Worm (Caenorhabditis elegans) whole organism, early embryonic: ENCODE data around the gene nlp-29.

Experiments
- B0310.2 ChIP-seq: sonication (generic microtip); optimal IDR thresholded peaks from 2 replicates; lab custom pipeline; 2016; ENCODE audit warnings: mild to moderate bottlenecking, missing genetic modification characterization, missing compliant biosample characterization
- F13C5.2 ChIP-seq: sonication (generic microtip); optimal IDR thresholded peaks from 2 replicates; lab custom pipeline; 2017; ENCODE audit warnings: mild to moderate bottlenecking, missing genetic modification characterization, inconsistent platforms, missing compliant biosample characterization
- aly-1 ChIP-seq: sonication (generic microtip); optimal IDR thresholded peaks from 2 replicates; lab custom pipeline; 2016; ENCODE audit warnings: missing genetic modification characterization, missing compliant biosample characterization
- ama-1 ChIP-seq: fragments of 150-350 bp; optimal IDR thresholded peaks from 2 replicates; lab custom pipeline; 2014
- ceh-13 ChIP-seq: fragments of 200-800 bp; sonication (Bioruptor generic); optimal IDR thresholded peaks from 2 replicates; lab custom pipeline; 2018; ENCODE audit warnings: mild to moderate bottlenecking, missing genetic modification characterization, missing compliant biosample characterization
- ceh-36 ChIP-seq: sonication (generic microtip); optimal IDR thresholded peaks from 2 replicates; lab custom pipeline; 2016; ENCODE audit warnings: missing genetic modification characterization, inconsistent platforms, missing compliant biosample characterization
- ets-7 ChIP-seq: sonication (generic microtip); optimal IDR thresholded peaks from 2 replicates; lab custom pipeline; 2016; ENCODE audit warnings: missing genotype, missing genetic modification characterization, missing compliant biosample characterization
- flt-1 ChIP-seq: fragments of 200-800 bp; sonication (Bioruptor generic); IDR thresholded peaks from 2 replicates; pipeline ENCODE4 v1.3.6; 2022; ENCODE audit warnings: missing genetic modification characterization, missing compliant biosample characterization
- hmbx-1 ChIP-seq: sonication (generic microtip); optimal IDR thresholded peaks from 2 replicates; lab custom pipeline; 2016; ENCODE audit warnings: mild to moderate bottlenecking, missing genetic modification characterization, missing compliant biosample characterization
- hmg-4 ChIP-seq: fragments of 200-800 bp; sonication (Bioruptor generic); optimal IDR thresholded peaks from 2 replicates; lab custom pipeline; 2018; ENCODE audit warnings: mild to moderate bottlenecking, missing genetic modification characterization, missing compliant biosample characterization
- hnd-1 ChIP-seq: sonication (generic microtip); optimal IDR thresholded peaks from 2 replicates; lab custom pipeline; 2016; ENCODE audit warnings: missing genetic modification characterization, missing compliant biosample characterization
- pes-1 ChIP-seq: fragments of 200-800 bp; sonication (Bioruptor generic); IDR thresholded peaks from 2 replicates; pipeline ENCODE4 v1.3.6; 2022; ENCODE audit warnings: missing genetic modification reagents, missing genetic modification characterization, missing compliant biosample characterization
- scrt-1 ChIP-seq: fragments of 200-800 bp; sonication (Bioruptor generic); IDR thresholded peaks from 2 replicates; pipeline ENCODE4 v1.3.6; 2022; ENCODE audit warnings: missing genetic modification characterization, missing compliant biosample characterization
- sea-1 ChIP-seq: fragments of 200-800 bp; sonication (Bioruptor generic); conservative IDR thresholded peaks from 2 replicates; pipeline ENCODE4 v1.3.6; 2022; ENCODE audit warnings: missing genetic modification characterization, missing compliant biosample characterization
- tbx-11 ChIP-seq: fragments of 200-800 bp; sonication (Bioruptor generic); IDR thresholded peaks from 2 replicates; pipeline ENCODE4 v1.3.6; 2022; ENCODE audit warnings: missing genetic modification characterization, missing compliant biosample characterization
- tbx-37 ChIP-seq: fragments of 200-800 bp; sonication (Bioruptor generic); conservative IDR thresholded peaks from 2 replicates; pipeline ENCODE4 v1.3.6; 2022; ENCODE audit warnings: missing genetic modification reagents, missing genetic modification characterization, missing compliant biosample characterization
- tra-4 ChIP-seq: sonication (generic microtip); optimal IDR thresholded peaks from 2 replicates; lab custom pipeline; 2017; ENCODE audit warnings: missing genetic modification characterization, missing compliant biosample characterization

The nlp-29 gene

ce11 chrV:3953739-3954138, 30.5 kb upstream of the nlp-29 start, which contains the start of gene str-247:
Gene str-247 (plus strand): TSS chrV:3954039.
- TF ChIP-seq pes-1 (GFP tag; lab: Robert Waterston, UW) (no peak), ceh-36 (tag; lab: Kevin White, UChicago) (no peak), aly-1 (no peak), flt-1 (GFP tag; lab: Robert Waterston, UW) (no peak), ama-1 (lab: Kevin White, UChicago) (no peak), F13C5.2 (tag; lab: Kevin White, UChicago) (no peak), sea-1 (GFP tag; lab: Robert Waterston, UW) (no peak), B0310.2 (tag; lab: Kevin White, UChicago) (no peak), hmg-4 (GFP tag; lab: Kevin White, UChicago) (no peak), tbx-11 (no peak), ceh-13 (no peak), scrt-1 (GFP tag; lab: Robert Waterston, UW) (no peak), hmbx-1 (tag; lab: Kevin White, UChicago) (no peak)

DNA sequence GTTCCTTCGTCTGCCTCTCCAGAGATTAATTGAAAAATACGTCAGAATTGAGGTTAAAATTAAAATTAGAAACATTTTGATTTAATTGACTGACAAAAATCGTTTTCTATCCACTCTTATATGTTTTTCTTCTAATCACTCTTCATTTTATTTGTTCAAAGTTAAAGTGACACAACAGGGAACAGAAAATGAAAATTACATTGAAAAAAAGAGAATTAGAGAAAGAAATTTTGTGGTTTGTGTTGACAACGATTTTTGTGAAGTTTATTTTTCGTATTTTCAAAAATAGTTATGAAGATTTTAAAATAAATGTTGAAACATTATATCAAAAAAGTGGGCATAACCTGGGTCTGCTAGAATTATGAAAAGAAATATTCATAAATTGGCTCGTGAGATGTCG, 26.6 kb upstream of the nlp-29 start, which contains the start of gene cyp-34A5:
Gene cyp-34A5, minus strand, starts transcription at position 101 of the 400 bp plus-strand sequence.
- TF ChIP-seq B0310.2 (tag; lab: Kevin White, UChicago), result no peak
- TF ChIP-seq hmbx-1 (tag; lab: Kevin White, UChicago), result no peak
- TF ChIP-seq tbx-37 (GFP tag; lab: Robert Waterston, UW), result no peak
- no peak for TF ChIP-seq flt-1 (GFP tag; lab: Robert Waterston, UW)
- no peak for TF ChIP-seq ama-1 (lab: Kevin White, UChicago)
- no peak for TF ChIP-seq pes-1 (GFP tag; lab: Robert Waterston, UW)
- no peak for TF ChIP-seq hnd-1 (tag; lab: Kevin White, UChicago)
- no peak for TF ChIP-seq hmg-4 (GFP tag; lab: Kevin White, UChicago)
- TF ChIP-seq ceh-36 (tag; lab: Kevin White, UChicago), result no peak
- no peak for TF ChIP-seq tbx-11
- TF ChIP-seq ceh-13, result no peak
- TF ChIP-seq ets-7 (tag; lab: Kevin White, UChicago), result no peak
- TF ChIP-seq F13C5.2 (tag; lab: Kevin White, UChicago), result no peak
- TF ChIP-seq scrt-1 (GFP tag; lab: Robert Waterston, UW), result no peak
- no peak for TF ChIP-seq sea-1 (GFP tag; lab: Robert Waterston, UW)
- no peak for TF ChIP-seq tra-4

- no peak for TF ChIP-seq B0310.2 (tag; lab: Kevin White, UChicago)
Observed at ce11 chrV:3961235-3961634, 23.0 kb upstream of the nlp-29 start, which contains the start of gene cyp-34A6. Gene cyp-34A6 (minus strand): TSS chrV:3961335.

DNA sequence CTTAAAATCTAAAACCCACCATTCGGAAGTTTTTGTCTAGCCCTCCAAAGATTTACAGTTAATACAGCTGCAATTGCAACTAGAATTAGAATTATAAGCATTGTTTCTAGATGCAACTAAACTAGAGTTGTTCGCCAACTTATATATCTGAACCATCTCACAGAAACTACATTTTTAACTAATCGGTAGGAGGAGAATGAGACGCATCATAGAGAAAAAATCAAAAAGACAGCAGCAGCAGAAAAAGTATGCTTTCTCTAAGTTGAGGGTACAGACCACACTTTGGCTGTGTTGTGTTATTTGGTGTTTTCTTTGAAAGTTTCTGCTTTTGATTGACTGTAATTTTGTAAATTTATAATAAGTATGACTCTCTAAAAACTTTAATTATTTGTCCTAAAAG, 20.5 kb upstream of the nlp-29 start, which contains the start of gene cyp-34A7:
Gene cyp-34A7, minus strand, starts transcription at position 101 of the 400 bp plus-strand sequence.
- TF ChIP-seq ama-1 (lab: Kevin White, UChicago) (no peak), tbx-37 (GFP tag; lab: Robert Waterston, UW) (no peak), aly-1 (no peak), ets-7 (tag; lab: Kevin White, UChicago) (no peak), sea-1 (GFP tag; lab: Robert Waterston, UW) (no peak), flt-1 (GFP tag; lab: Robert Waterston, UW) (no peak), scrt-1 (GFP tag; lab: Robert Waterston, UW) (no peak), hnd-1 (tag; lab: Kevin White, UChicago) (no peak), ceh-36 (tag; lab: Kevin White, UChicago) (no peak), hmg-4 (GFP tag; lab: Kevin White, UChicago) (no peak), tra-4 (no peak), ceh-13 (no peak), pes-1 (GFP tag; lab: Robert Waterston, UW) (no peak), F13C5.2 (tag; lab: Kevin White, UChicago) (no peak)

DNA sequence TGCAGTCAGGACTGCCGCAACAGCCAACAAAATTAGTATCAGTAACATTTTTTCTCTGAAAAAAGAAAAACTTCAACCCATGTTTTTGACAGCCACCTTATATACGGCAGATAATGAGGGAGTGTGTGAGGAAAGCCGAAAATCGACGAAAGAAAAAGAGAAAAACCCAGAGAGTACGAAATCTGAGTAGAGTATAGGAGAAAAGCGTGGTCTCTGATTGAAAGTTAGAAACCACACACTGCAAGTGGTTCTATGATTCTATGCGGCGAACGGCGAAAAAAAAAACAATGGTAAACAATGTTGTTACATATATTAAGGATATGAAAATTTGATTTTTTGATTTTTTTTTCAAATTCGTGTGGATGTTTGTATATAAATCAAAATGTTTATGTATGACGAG, 16.5 kb upstream of the nlp-29 start, which contains the start of gene cyp-34A8:
Gene cyp-34A8, minus strand, starts transcription at position 62 of the 400 bp plus-strand sequence.
- TF ChIP-seq hmg-4 (GFP tag; lab: Kevin White, UChicago) (no peak), tbx-11 (no peak), ets-7 (tag; lab: Kevin White, UChicago) (no peak), aly-1 (no peak), tra-4 (no peak), hmbx-1 (tag; lab: Kevin White, UChicago) (no peak), ceh-13 (no peak), sea-1 (GFP tag; lab: Robert Waterston, UW) (no peak)

- no peak for TF ChIP-seq ceh-13
- TF ChIP-seq sea-1 (GFP tag; lab: Robert Waterston, UW), result no peak
- no peak for TF ChIP-seq ets-7 (tag; lab: Kevin White, UChicago)
- TF ChIP-seq flt-1 (GFP tag; lab: Robert Waterston, UW), result no peak
- TF ChIP-seq B0310.2 (tag; lab: Kevin White, UChicago), result no peak
- TF ChIP-seq pes-1 (GFP tag; lab: Robert Waterston, UW), result no peak
- TF ChIP-seq ama-1 (lab: Kevin White, UChicago), result no peak
- no peak for TF ChIP-seq tbx-11
- no peak for TF ChIP-seq ceh-36 (tag; lab: Kevin White, UChicago)
- no peak for TF ChIP-seq hmg-4 (GFP tag; lab: Kevin White, UChicago)
- no peak for TF ChIP-seq tra-4
- no peak for TF ChIP-seq hmbx-1 (tag; lab: Kevin White, UChicago)
- no peak for TF ChIP-seq F13C5.2 (tag; lab: Kevin White, UChicago)
- no peak for TF ChIP-seq tbx-37 (GFP tag; lab: Robert Waterston, UW)
- no peak for TF ChIP-seq aly-1
Observed at ce11 chrV:3968929-3969328, 15.3 kb upstream of the nlp-29 start.

- TF ChIP-seq tra-4 (no peak), flt-1 (GFP tag; lab: Robert Waterston, UW) (no peak), scrt-1 (GFP tag; lab: Robert Waterston, UW) (no peak), hmg-4 (GFP tag; lab: Kevin White, UChicago) (no peak), B0310.2 (tag; lab: Kevin White, UChicago) (no peak), pes-1 (GFP tag; lab: Robert Waterston, UW) (no peak), sea-1 (GFP tag; lab: Robert Waterston, UW) (no peak), aly-1 (no peak), F13C5.2 (tag; lab: Kevin White, UChicago) (no peak), ama-1 (lab: Kevin White, UChicago) (no peak), tbx-37 (GFP tag; lab: Robert Waterston, UW) (no peak), ceh-13 (no peak), hnd-1 (tag; lab: Kevin White, UChicago) (no peak), tbx-11 (no peak), ets-7 (tag; lab: Kevin White, UChicago) (no peak), hmbx-1 (tag; lab: Kevin White, UChicago) (no peak), ceh-36 (tag; lab: Kevin White, UChicago) (no peak)
Observed at ce11 chrV:3969664-3970063, 14.6 kb upstream of the nlp-29 start.
